Worm (Caenorhabditis elegans) whole organism, midembryonic: Measurements from ENCODE around the gene str-139.

Experiments used
- T22C8.4 ChIP-seq: fragments of 200-800 bp; sonication (Bioruptor generic); IDR thresholded peaks from 2 replicates; pipeline ENCODE4 v1.3.6; 2022; ENCODE audit warnings: missing genetic modification characterization, missing compliant biosample characterization
- klf-2 ChIP-seq: fragments of 200-800 bp; sonication (Bioruptor generic); conservative IDR thresholded peaks from 2 replicates; pipeline ENCODE4 v1.3.6; 2022; ENCODE audit warnings: missing genetic modification reagents, missing genetic modification characterization, missing compliant biosample characterization
- tab-1 ChIP-seq: fragments of 200-800 bp; sonication (Bioruptor generic); IDR thresholded peaks from 2 replicates; pipeline ENCODE4 v1.3.6; 2022; ENCODE audit warnings: missing genetic modification characterization, missing compliant biosample characterization
- ztf-23 ChIP-seq: fragments of 200-800 bp; sonication (Bioruptor generic); IDR thresholded peaks from 2 replicates; pipeline ENCODE4 v1.3.6; 2022; ENCODE audit warnings: missing genetic modification reagents, missing genetic modification characterization, missing compliant biosample characterization
- ztf-29 ChIP-seq: fragments of 200-800 bp; sonication (Bioruptor generic); IDR thresholded peaks from 2 replicates; pipeline ENCODE4 v1.3.6; 2022; ENCODE audit warnings: missing genetic modification reagents, missing genetic modification characterization, missing compliant biosample characterization

DNA sequence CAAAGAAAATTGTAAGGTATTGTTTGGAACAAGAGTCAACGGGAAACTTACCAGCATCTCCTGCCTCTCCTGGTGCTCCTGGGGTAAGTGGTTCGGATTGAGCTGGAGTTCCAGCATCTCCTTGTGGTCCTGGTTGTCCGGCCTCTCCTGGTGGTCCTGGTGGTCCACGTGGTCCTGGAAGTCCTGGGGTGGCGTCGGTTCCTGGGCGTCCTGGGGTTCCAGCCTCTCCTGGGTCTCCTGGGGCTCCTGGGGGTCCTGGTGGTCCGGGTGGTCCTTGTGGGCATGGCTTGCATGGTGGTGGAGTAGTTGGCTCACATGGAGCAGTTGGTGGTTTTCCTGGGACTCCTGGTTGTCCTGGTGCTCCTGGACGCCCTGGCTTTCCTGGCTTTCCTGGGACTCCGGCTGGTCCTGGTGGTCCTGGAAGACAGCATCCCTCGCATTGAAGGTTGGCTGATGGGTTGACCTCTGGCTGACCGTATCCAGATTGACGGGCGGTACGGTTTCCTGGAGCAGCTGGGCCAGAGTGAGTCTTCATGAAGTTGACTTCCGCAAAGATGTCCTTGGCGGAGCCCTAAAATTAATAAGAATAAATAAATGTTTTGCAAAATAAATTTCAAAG lies 11.8 kb downstream of the str-139 start:
- TF ChIP-seq ztf-23 (no peak), T22C8.4 (GFP tag; lab: Robert Waterston, UW) (no peak), ztf-29 (GFP tag; lab: Robert Waterston, UW) (no peak), tab-1 (no peak), klf-2 (GFP tag; lab: Robert Waterston, UW) (no peak)
